Fruit fly (Drosophila melanogaster) whole organism, embryonic: Measurements from ENCODE around the gene CG13601.
A peak's percentile ranks its signal among the peaks of the same experiment; 100 is the strongest.

ENCODE experiments used
- Awh ChIP-seq: fragments of 200-800 bp; sonication (Bioruptor generic); IDR thresholded peaks from 2 replicates; pipeline ENCODE4, ENCODE4 v1.3.6; 2022; ENCODE audit warnings: missing biosample characterization, missing genetic modification characterization
- Bdp1 ChIP-seq: fragments of 200-800 bp; sonication (Bioruptor generic); optimal IDR thresholded peaks from 3 replicates; lab custom pipeline; 2016; ENCODE audit warnings: missing biosample characterization, missing genetic modification characterization
- CG11247 ChIP-seq: fragments of 200-800 bp; sonication (Bioruptor generic); IDR thresholded peaks from 2 replicates; pipeline ENCODE4 v1.3.6; 2022; ENCODE audit warnings: missing biosample characterization, missing genetic modification characterization
- CG11456 ChIP-seq: fragments of 200-800 bp; sonication (Bioruptor generic); IDR thresholded peaks from 3 replicates; pipeline ENCODE4 v1.3.6; 2022; ENCODE audit warnings: missing biosample characterization, missing genetic modification characterization
- CG11723 ChIP-seq: fragments of 200-800 bp; sonication (Bioruptor generic); optimal IDR thresholded peaks from 2 replicates; lab custom pipeline; 2017; ENCODE audit warnings: missing biosample characterization, mild to moderate bottlenecking, missing genetic modification characterization
- CG15269 ChIP-seq: fragments of 200-800 bp; sonication (Bioruptor generic); optimal IDR thresholded peaks from 2 replicates; lab custom pipeline; 2018; ENCODE audit warnings: missing biosample characterization, mild to moderate bottlenecking, missing genetic modification characterization, moderate library complexity
- CG1603 ChIP-seq: fragments of 200-800 bp; sonication (Bioruptor generic); optimal IDR thresholded peaks from 2 replicates; lab custom pipeline; 2019; ENCODE audit warnings: missing biosample characterization, mild to moderate bottlenecking, missing genetic modification characterization, moderate library complexity
- CG1647 ChIP-seq: fragments of 200-800 bp; sonication (Bioruptor generic); optimal IDR thresholded peaks from 3 replicates; lab custom pipeline; 2016; ENCODE audit warnings: missing biosample characterization, missing genetic modification characterization
- CG18476 ChIP-seq: fragments of 200-800 bp; sonication (Bioruptor generic); optimal IDR thresholded peaks from 2 replicates; lab custom pipeline; 2016; ENCODE audit warnings: missing biosample characterization, mild to moderate bottlenecking, missing genetic modification characterization
- CG31224 ChIP-seq: fragments of 200-800 bp; sonication (Bioruptor generic); IDR thresholded peaks from 2 replicates; pipeline ENCODE4 v1.3.6; 2022; ENCODE audit warnings: missing biosample characterization, missing genetic modification characterization
- CG32772 ChIP-seq: fragments of 200-800 bp; sonication (Bioruptor generic); IDR thresholded peaks from 2 replicates; pipeline ENCODE4 v1.3.6; 2022; ENCODE audit warnings: missing biosample characterization, missing genetic modification characterization
- CG3995 ChIP-seq: fragments of 200-800 bp; sonication (Bioruptor generic); optimal IDR thresholded peaks from 3 replicates; lab custom pipeline; 2016; ENCODE audit warnings: missing biosample characterization, missing genetic modification characterization
- CG5245 ChIP-seq: fragments of 200-800 bp; sonication (Bioruptor generic); optimal IDR thresholded peaks from 3 replicates; lab custom pipeline; 2016; ENCODE audit warnings: missing biosample characterization, missing genetic modification characterization
- CG6765 ChIP-seq: fragments of 200-800 bp; sonication (Bioruptor generic); optimal IDR thresholded peaks from 3 replicates; lab custom pipeline; 2017; ENCODE audit warnings: missing biosample characterization, mild to moderate bottlenecking, missing genetic modification characterization
- CG6813 ChIP-seq: fragments of 200-800 bp; sonication (Bioruptor generic); optimal IDR thresholded peaks from 2 replicates; lab custom pipeline; 2017; ENCODE audit warnings: missing biosample characterization, missing genetic modification characterization, mild to moderate bottlenecking, moderate library complexity, missing genetic modification reagents
- CG7271 ChIP-seq: fragments of 200-800 bp; sonication (Bioruptor generic); optimal IDR thresholded peaks from 2 replicates; lab custom pipeline; 2018; ENCODE audit warnings: missing biosample characterization, mild to moderate bottlenecking, missing genetic modification characterization, moderate library complexity
- CG7928 ChIP-seq: fragments of 200-800 bp; sonication (Bioruptor generic); optimal IDR thresholded peaks from 2 replicates; lab custom pipeline; 2017; ENCODE audit warnings: missing biosample characterization, mild to moderate bottlenecking, missing genetic modification characterization
- Dref ChIP-seq: fragments of 200-800 bp; sonication (Bioruptor generic); IDR thresholded peaks from 2 replicates; pipeline ENCODE4 v1.3.6; 2022; ENCODE audit warnings: missing biosample characterization, missing genetic modification characterization
- H15 ChIP-seq: fragments of 200-800 bp; sonication (Bioruptor generic); IDR thresholded peaks from 3 replicates; pipeline ENCODE4 v1.3.6; 2022; ENCODE audit warnings: missing biosample characterization, missing genetic modification characterization
- Kr ChIP-seq: fragments of 200-800 bp; sonication (Bioruptor generic); optimal IDR thresholded peaks from 2 replicates; lab custom pipeline; 2017; ENCODE audit warnings: missing biosample characterization, mild to moderate bottlenecking, missing genetic modification characterization
- Mrtf ChIP-seq: fragments of 200-800 bp; sonication (Bioruptor generic); IDR thresholded peaks from 3 replicates; pipeline ENCODE4 v1.3.6; 2022; ENCODE audit warnings: missing biosample characterization, missing genetic modification characterization
- NK7.1 ChIP-seq: fragments of 200-800 bp; sonication (Bioruptor generic); optimal IDR thresholded peaks from 3 replicates; lab custom pipeline; 2016; ENCODE audit warnings: missing biosample characterization, missing genetic modification characterization
- NfI ChIP-seq: fragments of 200-800 bp; sonication (Bioruptor generic); optimal IDR thresholded peaks from 3 replicates; lab custom pipeline; 2018; ENCODE audit warnings: missing biosample characterization, mild to moderate bottlenecking, missing genetic modification characterization, moderate library complexity
- Oli ChIP-seq: fragments of 200-800 bp; sonication (Bioruptor generic); optimal IDR thresholded peaks from 2 replicates; lab custom pipeline; 2018; ENCODE audit warnings: missing biosample characterization, mild to moderate bottlenecking, missing genetic modification characterization, moderate library complexity
- PHDP ChIP-seq: fragments of 200-800 bp; sonication (Bioruptor generic); optimal IDR thresholded peaks from 3 replicates; lab custom pipeline; 2018; ENCODE audit warnings: missing biosample characterization, mild to moderate bottlenecking, missing genetic modification characterization, moderate library complexity
- Sox100B ChIP-seq: fragments of 200-800 bp; sonication (Bioruptor generic); optimal IDR thresholded peaks from 3 replicates; lab custom pipeline; 2018; ENCODE audit warnings: missing biosample characterization, mild to moderate bottlenecking, missing genetic modification characterization
- Spps ChIP-seq: fragments of 200-800 bp; sonication (Bioruptor generic); optimal IDR thresholded peaks from 2 replicates; lab custom pipeline; 2018; ENCODE audit warnings: missing biosample characterization, mild to moderate bottlenecking, missing genetic modification characterization
- Xbp1 ChIP-seq: fragments of 200-800 bp; sonication (Bioruptor generic); optimal IDR thresholded peaks from 3 replicates; lab custom pipeline; 2016; ENCODE audit warnings: missing biosample characterization, mild to moderate bottlenecking, missing genetic modification characterization
- Xrp1 ChIP-seq: fragments of 200-800 bp; sonication (Bioruptor generic); IDR thresholded peaks from 2 replicates; pipeline ENCODE4 v1.3.6; 2022; ENCODE audit warnings: missing biosample characterization, missing genetic modification characterization
- YL-1 ChIP-seq: fragments of 200-800 bp; sonication (Bioruptor generic); optimal IDR thresholded peaks from 3 replicates; lab custom pipeline; 2017; ENCODE audit warnings: missing biosample characterization, mild to moderate bottlenecking, missing genetic modification characterization
- al ChIP-seq: fragments of 200-800 bp; sonication (Bioruptor generic); IDR thresholded peaks from 2 replicates; pipeline ENCODE4 v1.3.6; 2022; ENCODE audit warnings: missing biosample characterization, missing genetic modification characterization
- dan ChIP-seq: fragments of 200-800 bp; sonication (Bioruptor generic); IDR thresholded peaks from 2 replicates; pipeline ENCODE4 v1.3.6; 2022; ENCODE audit warnings: missing biosample characterization, missing genetic modification characterization
- ems ChIP-seq: fragments of 200-800 bp; sonication (Bioruptor generic); optimal IDR thresholded peaks from 3 replicates; lab custom pipeline; 2016; ENCODE audit warnings: missing biosample characterization, missing genetic modification characterization
- eyg ChIP-seq: fragments of 200-800 bp; sonication (Bioruptor generic); optimal IDR thresholded peaks from 3 replicates; lab custom pipeline; 2016; ENCODE audit warnings: missing biosample characterization, missing genetic modification characterization
- fu2 ChIP-seq: fragments of 200-800 bp; sonication (Bioruptor generic); optimal IDR thresholded peaks from 2 replicates; lab custom pipeline; 2016; ENCODE audit warnings: missing biosample characterization, missing genetic modification characterization
- grau ChIP-seq: fragments of 200-800 bp; optimal IDR thresholded peaks from 3 replicates; lab custom pipeline; 2019; ENCODE audit warnings: missing biosample characterization, mild to moderate bottlenecking, missing genetic modification characterization, moderate library complexity
- grn ChIP-seq: fragments of 200-800 bp; sonication (Bioruptor generic); optimal IDR thresholded peaks from 3 replicates; lab custom pipeline; 2017; ENCODE audit warnings: missing biosample characterization, missing genetic modification characterization
- kah ChIP-seq: fragments of 200-800 bp; sonication (Bioruptor generic); optimal IDR thresholded peaks from 2 replicates; lab custom pipeline; 2018; ENCODE audit warnings: missing biosample characterization, mild to moderate bottlenecking, missing genetic modification characterization
- knrl ChIP-seq: fragments of 200-800 bp; sonication (Bioruptor generic); IDR thresholded peaks from 3 replicates; pipeline ENCODE4 v1.3.6; 2022; ENCODE audit warnings: missing biosample characterization, missing genetic modification characterization; ENCODE audit not compliant: partially characterized antibody
- nmo ChIP-seq: fragments of 200-800 bp; sonication (Bioruptor generic); optimal IDR thresholded peaks from 2 replicates; lab custom pipeline; 2018; ENCODE audit warnings: missing biosample characterization, mild to moderate bottlenecking, missing genetic modification characterization, moderate library complexity
- pan ChIP-seq, 4 experiments: fragments of >200 bp in 3 of 4; fragments of 200-800 bp in 1 of 4; sonication (Bioruptor generic) in 1 of 4; optimal IDR thresholded peaks in 3 of 4; IDR thresholded peaks in 1 of 4; 2 replicates each; pipeline versions ENCODE4 v1.3.6 to Lab custom; 2017 to 2022; ENCODE audit warnings: missing biosample characterization in 2 of 4, missing genetic modification characterization in 2 of 4, mixed read lengths in 1 of 4
- pnt ChIP-seq: fragments of 200-800 bp; sonication (Bioruptor generic); optimal IDR thresholded peaks from 3 replicates; lab custom pipeline; 2016; ENCODE audit warnings: missing biosample characterization, missing genetic modification characterization
- prd ChIP-seq, 3 experiments: fragments of >200 bp in 2 of 3; fragments of 200-800 bp in 1 of 3; sonication (Bioruptor generic) in 1 of 3; optimal IDR thresholded peaks in 2 of 3; IDR thresholded peaks in 1 of 3; 2 replicates in 2 of 3; 3 replicates in 1 of 3; pipeline versions ENCODE4 v1.3.6 to Lab custom; 2017 to 2022; ENCODE audit warnings: missing biosample characterization in 1 of 3, missing genetic modification characterization in 1 of 3
- schlank ChIP-seq: fragments of 200-800 bp; sonication (Bioruptor generic); optimal IDR thresholded peaks from 2 replicates; lab custom pipeline; 2018; ENCODE audit warnings: missing biosample characterization, mild to moderate bottlenecking, missing genetic modification characterization
- sens-2 ChIP-seq: fragments of 200-800 bp; sonication (Bioruptor generic); IDR thresholded peaks from 2 replicates; pipeline ENCODE4 v1.3.6; 2022; ENCODE audit warnings: missing biosample characterization, missing genetic modification characterization
- sna ChIP-seq: fragments of 200-800 bp; sonication (Bioruptor generic); IDR thresholded peaks from 2 replicates; pipeline ENCODE4 v1.3.6; 2022; ENCODE audit warnings: missing biosample characterization, missing genetic modification characterization; ENCODE audit not compliant: partially characterized antibody
- so ChIP-seq: fragments of 200-800 bp; sonication (Bioruptor generic); IDR thresholded peaks from 3 replicates; pipeline ENCODE4 v1.3.6; 2022; ENCODE audit warnings: missing biosample characterization, missing genetic modification characterization
- tgo ChIP-seq: fragments of 200-800 bp; sonication (Bioruptor generic); IDR thresholded peaks from 3 replicates; pipeline ENCODE4 v1.3.6; 2022; ENCODE audit warnings: missing biosample characterization, missing genetic modification characterization

CG13601 gene

dm6 chr3R:23921701-23922501 is 5.5 kb downstream of the CG13601 start (continued):
- 0 out of 2 replicates have a peak, but pooled peaks have one; percentile 7 for TF ChIP-seq CG32772 (GFP tag; lab: Robert Waterston, UW)
- TF ChIP-seq CG3995 (GFP tag; lab: Kevin White, UChicago) = no peak
- TF ChIP-seq Awh (GFP tag; lab: Robert Waterston, UW) = peak; percentile 54; the same call in 1 of the 2 replicates
- peak; percentile 56 for TF ChIP-seq Kr
- peak; percentile 29 for TF ChIP-seq CG1603 (tag; lab: Kevin White, UChicago)
- peak; percentile 58 for TF ChIP-seq Xrp1 (GFP tag; lab: Robert Waterston, UW)
- peak; percentile 19 for TF ChIP-seq schlank (tag; lab: Kevin White, UChicago)
- TF ChIP-seq eyg (GFP tag; lab: Kevin White, UChicago) = no peak
- no peak for TF ChIP-seq CG7928 (GFP tag; lab: Kevin White, UChicago)
- TF ChIP-seq kah (GFP tag; lab: Kevin White, UChicago) = peak; percentile 57
- TF ChIP-seq Mrtf (GFP tag; lab: Robert Waterston, UW) = no peak
- no peak for TF ChIP-seq CG6765 (GFP tag; lab: Kevin White, UChicago)
- TF ChIP-seq pnt = no peak
- no peak for TF ChIP-seq prd (optimal IDR thresholded peaks at IDR 0.05; lab: Kevin White, UChicago)
- peak; percentile 32; the same call in 1 of the 3 replicates for TF ChIP-seq prd (GFP tag; IDR thresholded peaks at IDR 0.05; lab: Robert Waterston, UW)
- no peak for TF ChIP-seq CG7271 (tag; lab: Kevin White, UChicago)
- TF ChIP-seq CG11723 (GFP tag; lab: Kevin White, UChicago) = no peak
- no peak for TF ChIP-seq so (GFP tag; lab: Robert Waterston, UW)
- peak; percentile 49 for TF ChIP-seq grau (tag; lab: Kevin White, UChicago)
- TF ChIP-seq CG11247 = peak; percentile 40; the same call in 1 of the 2 replicates
- peak; percentile 59 for TF ChIP-seq CG15269 (tag; lab: Kevin White, UChicago)
- TF ChIP-seq Xbp1 (GFP tag; lab: Kevin White, UChicago) = peak; percentile 63
- TF ChIP-seq sens-2 (GFP tag; lab: Robert Waterston, UW) = no peak
- TF ChIP-seq CG5245 (GFP tag; lab: Kevin White, UChicago) = no peak
- no peak for TF ChIP-seq CG6813
- TF ChIP-seq CG31224 (GFP tag; lab: Robert Waterston, UW) = peak; percentile 43; the same call in 1 of the 2 replicates
- TF ChIP-seq Oli (tag; lab: Kevin White, UChicago) = peak; percentile 55
- TF ChIP-seq grn (GFP tag; lab: Kevin White, UChicago) = peak; percentile 3
- no peak for TF ChIP-seq sna (GFP tag; lab: Robert Waterston, UW)
- TF ChIP-seq al = no peak
- TF ChIP-seq CG1647 = no peak
- TF ChIP-seq tgo (GFP tag; lab: Robert Waterston, UW) = peak; percentile 28; the same call in 1 of the 3 replicates
- no peak for TF ChIP-seq dan (GFP tag; lab: Robert Waterston, UW)
- TF ChIP-seq Bdp1 (GFP tag; lab: Kevin White, UChicago) = no peak
- TF ChIP-seq nmo (GFP tag; lab: Kevin White, UChicago) = peak; percentile 5
- no peak for TF ChIP-seq Spps (tag; lab: Kevin White, UChicago)
- peak; percentile 42 for TF ChIP-seq PHDP (tag; lab: Kevin White, UChicago)
- peak; percentile 15 for TF ChIP-seq CG18476 (GFP tag; lab: Kevin White, UChicago)
- no peak for TF ChIP-seq ems (GFP tag; lab: Kevin White, UChicago)
- TF ChIP-seq knrl = no peak; the same call in 2 of the 3 replicates
- TF ChIP-seq Sox100B (GFP tag; lab: Kevin White, UChicago) = peak; percentile 36
- TF ChIP-seq H15 (GFP tag; lab: Robert Waterston, UW) = 0 out of 3 replicates have a peak, but pooled peaks have one; percentile 33
- no peak for TF ChIP-seq NK7.1
- TF ChIP-seq NfI (GFP tag; lab: Kevin White, UChicago) = peak; percentile 65
- no peak for TF ChIP-seq fu2 (GFP tag; lab: Kevin White, UChicago)
- TF ChIP-seq YL-1 = no peak
- TF ChIP-seq pan (optimal IDR thresholded peaks at IDR 0.05; lab: Kevin White, UChicago) = no peak
- peak in 1 of 2 experiments; percentile 71 for TF ChIP-seq pan (GFP tag; optimal IDR thresholded peaks at IDR 0.05 in 1 of 2, IDR thresholded peaks at IDR 0.05 in 1 of 2)
- TF ChIP-seq CG11456 (GFP tag; lab: Robert Waterston, UW) = 0 out of 3 replicates have a peak, but pooled peaks have one; percentile 57
- no peak for TF ChIP-seq Dref (GFP tag; lab: Robert Waterston, UW)
